Fruit fly (Drosophila melanogaster): ENCODE results near the gene CG12689.
A peak's percentile ranks its signal among the peaks of the same experiment; 100 is the strongest.

The CG12689 gene

dm6 chrX:7618195-7618594, 32.3 kb upstream of the CG12689 start (continued):
- TF ChIP-seq CG13894 (tag; optimal IDR thresholded peaks at IDR 0.05) (no peak), CG1647 (GFP tag; optimal IDR thresholded peaks at IDR 0.05) (peak; percentile 64), bbx (GFP tag; IDR thresholded peaks at IDR 0.05; ENCODE audit: partially characterized antibody) (no peak), Oli (tag; optimal IDR thresholded peaks at IDR 0.05) (peak; percentile 79), CG11093 (GFP tag; IDR thresholded peaks at IDR 0.05) (peak; percentile 64; the same call in 1 of the 3 replicates), lov (optimal IDR thresholded peaks at IDR 0.05) (no peak), lov (GFP tag; IDR thresholded peaks at IDR 0.05) (0 out of 3 replicates have a peak, but pooled peaks have one; percentile 56), Doc3 (GFP tag; IDR thresholded peaks at IDR 0.05; ENCODE audit: partially characterized antibody) (no peak), dmrt11E (tag; optimal IDR thresholded peaks at IDR 0.05) (peak; percentile 78), dan (GFP tag; IDR thresholded peaks at IDR 0.05) (no peak), knrl (GFP tag; IDR thresholded peaks at IDR 0.05; ENCODE audit: partially characterized antibody) (no peak), CG5180 (GFP tag; optimal IDR thresholded peaks at IDR 0.05) (peak; percentile 31), CG10431 (GFP tag; optimal IDR thresholded peaks at IDR 0.05) (no peak), corto (GFP tag; optimal IDR thresholded peaks at IDR 0.05) (no peak), luna (GFP tag; optimal IDR thresholded peaks at IDR 0.05) (peak; percentile 9), CTCF (GFP tag; optimal IDR thresholded peaks at IDR 0.05) (no peak), ranshi (GFP tag; IDR thresholded peaks at IDR 0.05) (peak; percentile 67; the same call in 1 of the 2 replicates), Nf-YA (GFP tag; IDR thresholded peaks at IDR 0.05) (peak; percentile 31; the same call in 1 of the 2 replicates), zen2 (GFP tag; IDR thresholded peaks at IDR 0.05; ENCODE audit: partially characterized antibody) (no peak), aop (GFP tag; IDR thresholded peaks at IDR 0.05) (peak; percentile 53), fd96Cb (tag; optimal IDR thresholded peaks at IDR 0.05) (peak; percentile 87), ash1 (GFP tag; optimal IDR thresholded peaks at IDR 0.05) (no peak), pan (optimal IDR thresholded peaks at IDR 0.05) (no peak), pan (GFP tag; optimal IDR thresholded peaks at IDR 0.05 in 1 of 2, IDR thresholded peaks at IDR 0.05 in 1 of 2) (peak in 1 of 2 experiments; percentile 74), zfh1 (GFP tag; IDR thresholded peaks at IDR 0.05) (peak; percentile 88), CG2712 (tag; optimal IDR thresholded peaks at IDR 0.05) (peak; percentile 89), tin (GFP tag; optimal IDR thresholded peaks at IDR 0.05) (peak; percentile 82), Fer1 (GFP tag; optimal IDR thresholded peaks at IDR 0.05) (peak; percentile 6), CG2129 (GFP tag; IDR thresholded peaks at IDR 0.05; ENCODE audit: partially characterized antibody) (no peak), CHES-1-like (GFP tag; optimal IDR thresholded peaks at IDR 0.05) (peak; percentile 60), cad (GFP tag; optimal IDR thresholded peaks at IDR 0.05) (no peak), ab (GFP tag; optimal IDR thresholded peaks at IDR 0.05) (no peak), CG17568 (GFP tag; optimal IDR thresholded peaks at IDR 0.05) (no peak), sima (GFP tag; optimal IDR thresholded peaks at IDR 0.05) (no peak), CG7745 (tag; optimal IDR thresholded peaks at IDR 0.05) (no peak), ro (GFP tag; IDR thresholded peaks at IDR 0.05) (no peak), pfk (GFP tag; optimal IDR thresholded peaks at IDR 0.05) (no peak), CG3847 (GFP tag; IDR thresholded peaks at IDR 0.05) (peak; percentile 43; the same call in 1 of the 2 replicates), Rfx (GFP tag; IDR thresholded peaks at IDR 0.05) (peak; percentile 73), pita (GFP tag; optimal IDR thresholded peaks at IDR 0.05) (no peak), Ets65A (GFP tag) (peak; percentile 97), Elba2 (GFP tag; optimal IDR thresholded peaks at IDR 0.05) (no peak), CG7271 (tag; optimal IDR thresholded peaks at IDR 0.05) (no peak), Mes4 (GFP tag; optimal IDR thresholded peaks at IDR 0.05) (peak; percentile 71), fu2 (GFP tag; optimal IDR thresholded peaks at IDR 0.05) (peak; percentile 11), unpg (GFP tag; optimal IDR thresholded peaks at IDR 0.05) (peak; percentile 76), Ada2b (GFP tag; IDR thresholded peaks at IDR 0.05) (peak; percentile 78), Ptx1 (GFP tag; IDR thresholded peaks at IDR 0.05) (peak; percentile 80), CG15011 (GFP tag; optimal IDR thresholded peaks at IDR 0.05) (no peak), Dip3 (GFP tag; optimal IDR thresholded peaks at IDR 0.05) (peak; percentile 66), CG34422 (GFP tag; IDR thresholded peaks at IDR 0.05) (peak; percentile 80; the same call in 2 of the 3 replicates), CG12942 (GFP tag; optimal IDR thresholded peaks at IDR 0.05) (peak; percentile 61)
